Worm (Caenorhabditis elegans) whole organism, L4 larva: ENCODE measurements around the gene mks-3.

ENCODE experiments used
- D1046.2 ChIP-seq: fragments of 200-800 bp; sonication (Bioruptor generic); IDR thresholded peaks from 2 replicates; pipeline ENCODE4 v1.3.6; 2022; ENCODE audit warnings: missing genetic modification characterization, missing compliant biosample characterization
- F10B5.3 ChIP-seq: sonication (generic microtip); optimal IDR thresholded peaks from 2 replicates; lab custom pipeline; 2016; ENCODE audit warnings: mild to moderate bottlenecking, missing genetic modification characterization, missing compliant biosample characterization
- F37D6.2 ChIP-seq: sonication (generic microtip); optimal IDR thresholded peaks from 2 replicates; lab custom pipeline; 2016; ENCODE audit warnings: mild to moderate bottlenecking, missing genetic modification characterization, missing compliant biosample characterization
- F44E2.7 ChIP-seq: fragments of 200-800 bp; sonication (Bioruptor generic); IDR thresholded peaks from 2 replicates; pipeline ENCODE4 v2.1.2; 2022; ENCODE audit warnings: missing genetic modification characterization, missing compliant biosample characterization
- T20F7.1 ChIP-seq: fragments of 200-800 bp; sonication (Bioruptor generic); optimal IDR thresholded peaks from 2 replicates; lab custom pipeline; 2018; ENCODE audit warnings: mild to moderate bottlenecking, missing genetic modification characterization, missing compliant biosample characterization
- Y105C5A.15 ChIP-seq: fragments of 200-800 bp; sonication (Bioruptor generic); IDR thresholded peaks from 2 replicates; pipeline ENCODE4 v1.3.6; 2022; ENCODE audit warnings: missing genetic modification characterization, missing compliant biosample characterization
- Y5F2A.4 ChIP-seq: fragments of 200-800 bp; sonication (Bioruptor generic); optimal IDR thresholded peaks from 2 replicates; lab custom pipeline; 2018; ENCODE audit warnings: mild to moderate bottlenecking, missing genetic modification characterization, missing compliant biosample characterization
- Y75B8A.6 ChIP-seq: fragments of 200-800 bp; sonication (Bioruptor generic); IDR thresholded peaks from 2 replicates; pipeline ENCODE4 v1.3.6; 2022; ENCODE audit warnings: missing genetic modification reagents, missing genetic modification characterization, missing compliant biosample characterization
- ZK546.5 ChIP-seq, 2 experiments: sonication (generic microtip); optimal IDR thresholded peaks; 2 replicates each; lab custom pipeline; 2017; ENCODE audit warnings: missing biosample characterization in 2 of 2, missing genetic modification characterization in 2 of 2
- aha-1 ChIP-seq: fragments of 150-350 bp; peaks from one replicate; lab custom pipeline; 2014; ENCODE audit warnings: missing biosample characterization, missing genetic modification characterization
- arid-1 ChIP-seq: fragments of 200-800 bp; sonication (Bioruptor generic); conservative IDR thresholded peaks from 2 replicates; pipeline ENCODE4 v1.3.6; 2022; ENCODE audit warnings: missing genetic modification reagents, missing genetic modification characterization, missing compliant biosample characterization
- ceh-20 ChIP-seq: fragments of 200-800 bp; sonication (Bioruptor generic); IDR thresholded peaks from 2 replicates; pipeline ENCODE4 v1.3.6; 2022; ENCODE audit warnings: missing genetic modification reagents, missing genetic modification characterization, missing compliant biosample characterization
- ceh-28 ChIP-seq: fragments of 150-350 bp; optimal IDR thresholded peaks from 2 replicates; lab custom pipeline; 2014; ENCODE audit warnings: missing biosample characterization, missing genetic modification reagents, missing genetic modification characterization
- ceh-44 ChIP-seq: fragments of 200-800 bp; sonication (Bioruptor generic); IDR thresholded peaks from 2 replicates; pipeline ENCODE4 v1.3.6; 2022; ENCODE audit warnings: missing genetic modification reagents, missing genetic modification characterization, missing compliant biosample characterization
- cey-2 ChIP-seq: sonication (generic microtip); optimal IDR thresholded peaks from 3 replicates; lab custom pipeline; 2017; ENCODE audit warnings: missing genetic modification characterization, mild to moderate bottlenecking, missing compliant biosample characterization, antibody characterized with exemption, borderline replicate concordance; ENCODE audit not compliant: insufficient read depth
- ctbp-1 ChIP-seq: fragments of 200-800 bp; sonication (Bioruptor generic); IDR thresholded peaks from 2 replicates; pipeline ENCODE4 v1.3.6; 2022; ENCODE audit warnings: missing genetic modification reagents, missing genetic modification characterization, missing compliant biosample characterization
- daf-12 ChIP-seq: fragments of 150-350 bp; optimal IDR thresholded peaks from 2 replicates; lab custom pipeline; 2014; ENCODE audit warnings: missing biosample characterization, missing genetic modification reagents, missing genetic modification characterization
- daf-16 ChIP-seq, 3 experiments: sonication (generic microtip); optimal IDR thresholded peaks; 2 replicates each; lab custom pipeline; 2016 to 2017; ENCODE audit warnings: missing genetic modification characterization in 3 of 3, missing genetic modification reagents in 3 of 3, mild to moderate bottlenecking in 2 of 3, missing compliant biosample characterization in 2 of 3, missing biosample characterization in 1 of 3, moderate library complexity in 1 of 3
- dmd-6 ChIP-seq: fragments of 200-800 bp; sonication (Bioruptor generic); IDR thresholded peaks from 2 replicates; pipeline ENCODE4 v1.3.6; 2022; ENCODE audit warnings: missing genetic modification reagents, missing genetic modification characterization, missing compliant biosample characterization
- dmd-8 ChIP-seq: fragments of 200-800 bp; sonication (Bioruptor generic); IDR thresholded peaks from 2 replicates; pipeline ENCODE4 v1.3.6; 2022; ENCODE audit warnings: missing genetic modification characterization, missing compliant biosample characterization
- egl-43 ChIP-seq: fragments of 200-800 bp; sonication (Bioruptor generic); IDR thresholded peaks from 2 replicates; pipeline ENCODE4 v1.3.6; 2022; ENCODE audit warnings: missing genetic modification reagents, missing genetic modification characterization, missing compliant biosample characterization
- fos-1 ChIP-seq: fragments of 150-350 bp; optimal IDR thresholded peaks from 2 replicates; lab custom pipeline; 2014; ENCODE audit warnings: missing biosample characterization, missing genetic modification characterization
- gei-8 ChIP-seq: fragments of 200-800 bp; sonication (Bioruptor generic); optimal IDR thresholded peaks from 2 replicates; lab custom pipeline; 2018; ENCODE audit warnings: mild to moderate bottlenecking, missing genetic modification characterization, missing compliant biosample characterization
- hlh-11 ChIP-seq: fragments of 200-800 bp; sonication (Bioruptor generic); optimal IDR thresholded peaks from 2 replicates; lab custom pipeline; 2018; ENCODE audit warnings: mild to moderate bottlenecking, missing genetic modification characterization, missing compliant biosample characterization
- lim-7 ChIP-seq: fragments of 200-800 bp; sonication (Bioruptor generic); IDR thresholded peaks from 2 replicates; pipeline ENCODE4 v1.3.6; 2022; ENCODE audit warnings: missing genetic modification characterization, missing compliant biosample characterization
- lin-13 ChIP-seq: fragments of 150-350 bp; optimal IDR thresholded peaks from 2 replicates; lab custom pipeline; 2014; ENCODE audit warnings: missing biosample characterization, missing genetic modification reagents, missing genetic modification characterization
- lin-15B ChIP-seq: fragments of 150-350 bp; sonication (generic microtip); optimal IDR thresholded peaks from 3 replicates; lab custom pipeline; 2014; ENCODE audit warnings: missing biosample characterization, missing genetic modification characterization
- lin-38 ChIP-seq: fragments of 200-800 bp; sonication (Bioruptor generic); IDR thresholded peaks from 2 replicates; pipeline ENCODE4 v1.3.6; 2022; ENCODE audit warnings: missing genetic modification reagents, missing genetic modification characterization, missing compliant biosample characterization
- lsy-2 ChIP-seq, 2 experiments: fragments of 150-350 bp in 1 of 2; sonication (generic microtip) in 1 of 2; optimal IDR thresholded peaks; 2 replicates each; lab custom pipeline; 2014 to 2017; ENCODE audit warnings: missing biosample characterization in 2 of 2, missing genetic modification characterization in 2 of 2
- madf-9 ChIP-seq: fragments of 200-800 bp; sonication (Bioruptor generic); conservative IDR thresholded peaks from 2 replicates; pipeline ENCODE4 v1.3.6; 2022; ENCODE audit warnings: missing genetic modification reagents, missing genetic modification characterization, missing compliant biosample characterization
- mdl-1 ChIP-seq, 2 experiments: fragments of 150-350 bp in 1 of 2; sonication (generic microtip) in 1 of 2; optimal IDR thresholded peaks; 2 replicates each; lab custom pipeline; 2014 to 2017; ENCODE audit warnings: missing biosample characterization in 2 of 2, missing genetic modification characterization in 2 of 2
- mdt-29 ChIP-seq: fragments of 200-800 bp; sonication (Bioruptor generic); IDR thresholded peaks from 2 replicates; pipeline ENCODE4 v1.3.6; 2022; ENCODE audit warnings: missing genetic modification reagents, missing genetic modification characterization, missing compliant biosample characterization
- mep-1 ChIP-seq: fragments of 150-350 bp; sonication (generic microtip); optimal IDR thresholded peaks from 3 replicates; lab custom pipeline; 2014; ENCODE audit warnings: missing biosample characterization, missing genetic modification characterization
- nhr-102 ChIP-seq: sonication (generic microtip); optimal IDR thresholded peaks from 2 replicates; lab custom pipeline; 2016; ENCODE audit warnings: mild to moderate bottlenecking, missing genetic modification characterization, moderate library complexity, missing compliant biosample characterization
- nhr-11 ChIP-seq: fragments of 150-350 bp; optimal IDR thresholded peaks from 2 replicates; lab custom pipeline; 2014; ENCODE audit warnings: missing biosample characterization, missing genetic modification characterization
- nhr-237 ChIP-seq: sonication (generic microtip); optimal IDR thresholded peaks from 2 replicates; lab custom pipeline; 2017; ENCODE audit warnings: missing biosample characterization, missing genetic modification characterization
- nhr-28 ChIP-seq: fragments of 150-350 bp; optimal IDR thresholded peaks from 2 replicates; lab custom pipeline; 2014; ENCODE audit warnings: missing biosample characterization, missing genetic modification characterization
- nhr-6 ChIP-seq: fragments of 150-350 bp; optimal IDR thresholded peaks from 2 replicates; lab custom pipeline; 2014; ENCODE audit warnings: missing biosample characterization, missing genetic modification characterization
- nhr-77 ChIP-seq: fragments of 150-350 bp; optimal IDR thresholded peaks from 2 replicates; lab custom pipeline; 2014; ENCODE audit warnings: missing biosample characterization, missing genetic modification characterization
- php-3 ChIP-seq: fragments of 200-800 bp; sonication (Bioruptor generic); IDR thresholded peaks from 2 replicates; pipeline ENCODE4 v1.3.6; 2022; ENCODE audit warnings: missing genetic modification reagents, missing genetic modification characterization, missing compliant biosample characterization
- pqm-1 ChIP-seq: sonication (generic microtip); optimal IDR thresholded peaks from 2 replicates; lab custom pipeline; 2017; ENCODE audit warnings: missing biosample characterization, missing genetic modification characterization
- skn-1 ChIP-seq: fragments of 150-350 bp; optimal IDR thresholded peaks from 2 replicates; lab custom pipeline; 2014; ENCODE audit warnings: missing biosample characterization, missing genetic modification characterization
- snpc-1.2 ChIP-seq: fragments of 200-800 bp; sonication (Bioruptor generic); IDR thresholded peaks from 2 replicates; pipeline ENCODE4 v1.3.6; 2022; ENCODE audit warnings: missing genetic modification reagents, missing genetic modification characterization, missing compliant biosample characterization
- spr-3 ChIP-seq: fragments of 200-800 bp; sonication (Bioruptor generic); optimal IDR thresholded peaks from 2 replicates; lab custom pipeline; 2018; ENCODE audit warnings: mild to moderate bottlenecking, missing genetic modification characterization, missing compliant biosample characterization
- tra-1 ChIP-seq: fragments of 200-800 bp; sonication (Bioruptor generic); IDR thresholded peaks from 2 replicates; pipeline ENCODE4 v1.3.6; 2022; ENCODE audit warnings: missing genetic modification reagents, missing genetic modification characterization, missing compliant biosample characterization
- unc-39 ChIP-seq: sonication (generic microtip); optimal IDR thresholded peaks from 2 replicates; lab custom pipeline; 2017; ENCODE audit warnings: missing biosample characterization, missing genetic modification characterization
- zfp-2 ChIP-seq: sonication (generic microtip); optimal IDR thresholded peaks from 2 replicates; lab custom pipeline; 2016; ENCODE audit warnings: mild to moderate bottlenecking, missing genetic modification characterization, missing compliant biosample characterization
- ztf-7 ChIP-seq: fragments of 150-350 bp; optimal IDR thresholded peaks from 2 replicates; lab custom pipeline; 2014; ENCODE audit warnings: missing biosample characterization, missing genetic modification characterization

The mks-3 gene

DNA sequence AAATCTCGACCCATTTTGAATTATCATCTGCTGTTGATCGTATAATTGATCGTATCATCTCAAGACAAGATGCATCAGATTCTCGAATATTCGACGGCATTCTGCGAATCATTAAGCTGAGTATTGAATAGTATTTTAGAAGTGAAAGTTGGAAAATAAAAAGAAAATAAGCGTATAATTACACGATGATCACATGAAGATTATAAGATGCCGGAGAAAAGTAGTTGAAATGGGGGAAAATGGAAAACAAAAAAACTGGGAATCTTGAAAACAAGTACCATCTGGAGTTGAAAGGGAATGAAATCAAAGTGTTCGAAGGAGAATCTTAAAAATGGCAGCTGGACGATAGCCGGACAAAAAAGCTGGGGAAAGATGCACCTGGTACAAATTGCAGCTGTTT is 37.0 kb upstream of the mks-3 start, which contains the start of gene R07G3.8:
R07G3.8 (minus strand) TSS at position 101 of the 400 bp plus-strand sequence.
- TF ChIP-seq mdt-29 (GFP tag; lab: Robert Waterston, UW) = no peak
- no peak for TF ChIP-seq lin-15B (tag; lab: Kevin White, UChicago)
- TF ChIP-seq madf-9 = no peak
- TF ChIP-seq gei-8 (GFP tag; lab: Kevin White, UChicago) = no peak
- no peak for TF ChIP-seq ZK546.5 (tag; optimal IDR thresholded peaks at IDR 0.05; lab: Kevin White, UChicago)
- no peak for TF ChIP-seq F10B5.3 (tag; lab: Kevin White, UChicago)
- no peak for TF ChIP-seq php-3 (GFP tag; lab: Robert Waterston, UW)
- no peak for TF ChIP-seq mdl-1 (tag; optimal IDR thresholded peaks at IDR 0.05; lab: Kevin White, UChicago)
- no peak for TF ChIP-seq cey-2 (tag; lab: Kevin White, UChicago)
- TF ChIP-seq D1046.2 = no peak
- no peak for TF ChIP-seq skn-1 (tag; lab: Kevin White, UChicago)
- TF ChIP-seq zfp-2 (tag; lab: Kevin White, UChicago) = no peak

DNA sequence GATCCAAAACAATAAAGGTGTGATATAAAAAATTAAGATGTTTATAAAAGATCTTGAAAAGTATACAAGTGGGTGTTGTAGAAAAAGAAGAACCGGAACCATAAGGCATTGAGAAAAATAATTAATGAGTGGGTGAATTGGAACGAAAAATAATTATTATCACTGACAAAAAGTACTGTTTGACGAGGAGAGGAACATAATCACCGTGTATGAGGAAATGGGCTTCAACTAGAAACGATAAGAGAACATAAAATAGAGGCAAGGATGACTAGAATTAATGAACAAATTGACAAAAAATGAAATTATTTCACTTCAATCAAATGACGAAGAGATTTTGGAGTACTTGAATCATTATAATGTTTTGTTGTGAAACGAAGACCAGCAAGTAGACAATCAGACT is 34.8 kb upstream of the mks-3 start:
- TF ChIP-seq F10B5.3 (tag; lab: Kevin White, UChicago) = no peak
- TF ChIP-seq nhr-77 (tag; lab: Kevin White, UChicago) = no peak
- TF ChIP-seq lsy-2 (tag; optimal IDR thresholded peaks at IDR 0.05; lab: Kevin White, UChicago) = peak; percentile 4 to 23
- no peak for TF ChIP-seq dmd-8
- TF ChIP-seq lin-13 (GFP tag; lab: Kevin White, UChicago) = no peak
- no peak for TF ChIP-seq Y5F2A.4 (GFP tag; lab: Kevin White, UChicago)
- no peak for TF ChIP-seq ceh-44 (GFP tag; lab: Robert Waterston, UW)
- TF ChIP-seq F44E2.7 (GFP tag; lab: Robert Waterston, UW) = no peak
- TF ChIP-seq ceh-20 (GFP tag; lab: Robert Waterston, UW) = no peak
- peak; percentile 63 for TF ChIP-seq aha-1 (tag; lab: Kevin White, UChicago)
- no peak for TF ChIP-seq lim-7 (GFP tag; lab: Robert Waterston, UW)
- TF ChIP-seq snpc-1.2 (GFP tag; lab: Robert Waterston, UW) = no peak
- TF ChIP-seq nhr-28 = peak; percentile 72
- no peak for TF ChIP-seq nhr-237 (tag; lab: Kevin White, UChicago)
- TF ChIP-seq Y105C5A.15 (GFP tag; lab: Robert Waterston, UW) = no peak
- TF ChIP-seq unc-39 (tag; lab: Kevin White, UChicago) = no peak
- no peak for TF ChIP-seq D1046.2
- TF ChIP-seq nhr-11 (tag; lab: Kevin White, UChicago) = no peak
- TF ChIP-seq pqm-1 (tag; lab: Kevin White, UChicago) = peak; percentile 92
- no peak for TF ChIP-seq arid-1 (GFP tag; lab: Robert Waterston, UW)
- TF ChIP-seq spr-3 (GFP tag; lab: Kevin White, UChicago) = no peak
- no peak for TF ChIP-seq egl-43 (GFP tag; lab: Robert Waterston, UW)
- TF ChIP-seq dmd-6 (GFP tag; lab: Robert Waterston, UW) = 0 out of 2 replicates have a peak, but pooled peaks have one; percentile 19
- TF ChIP-seq tra-1 (GFP tag; lab: Robert Waterston, UW) = no peak
- TF ChIP-seq hlh-11 (tag; lab: Kevin White, UChicago) = no peak
- TF ChIP-seq F37D6.2 = no peak
- no peak for TF ChIP-seq T20F7.1 (GFP tag; lab: Kevin White, UChicago)
- TF ChIP-seq nhr-6 = no peak
- TF ChIP-seq daf-12 = no peak
- TF ChIP-seq cey-2 (tag; lab: Kevin White, UChicago) = no peak
- no peak for TF ChIP-seq ztf-7 (tag; lab: Kevin White, UChicago)
- no peak for TF ChIP-seq ceh-28
- TF ChIP-seq mep-1 = peak; percentile 11
- no peak for TF ChIP-seq ctbp-1 (GFP tag; lab: Robert Waterston, UW)
- no peak for TF ChIP-seq daf-16 (GFP tag; optimal IDR thresholded peaks at IDR 0.05; lab: Kevin White, UChicago)
- TF ChIP-seq daf-16 (tag; optimal IDR thresholded peaks at IDR 0.05; lab: Kevin White, UChicago) = peak; percentile 18
- TF ChIP-seq nhr-102 (tag; lab: Kevin White, UChicago) = no peak
- no peak for TF ChIP-seq lin-38 (GFP tag; lab: Robert Waterston, UW)
- TF ChIP-seq fos-1 = no peak
- no peak for TF ChIP-seq ZK546.5 (tag; optimal IDR thresholded peaks at IDR 0.05; lab: Kevin White, UChicago)
- TF ChIP-seq Y75B8A.6 (GFP tag; lab: Robert Waterston, UW) = no peak
